Worm (Caenorhabditis elegans) whole organism, L4 larva: ENCODE measurements around the gene haf-7.
A peak's percentile ranks its signal among the peaks of the same experiment; 100 is the strongest.

Experiments used
- D1046.2 ChIP-seq: fragments of 200-800 bp; sonication (Bioruptor generic); IDR thresholded peaks from 2 replicates; pipeline ENCODE4 v1.3.6; 2022; ENCODE audit warnings: missing genetic modification characterization, missing compliant biosample characterization
- F10B5.3 ChIP-seq: sonication (generic microtip); optimal IDR thresholded peaks from 2 replicates; lab custom pipeline; 2016; ENCODE audit warnings: mild to moderate bottlenecking, missing genetic modification characterization, missing compliant biosample characterization
- F26F4.8 ChIP-seq: fragments of 200-800 bp; sonication (Bioruptor generic); conservative IDR thresholded peaks from 2 replicates; pipeline ENCODE4 v1.3.6; 2022; ENCODE audit warnings: missing genetic modification characterization, missing compliant biosample characterization
- R02D3.7 ChIP-seq: fragments of 150-350 bp; sonication (generic microtip); optimal IDR thresholded peaks from 3 replicates; lab custom pipeline; 2014; ENCODE audit warnings: missing biosample characterization, missing genetic modification characterization
- T26A8.4 ChIP-seq: fragments of 200-800 bp; sonication (Bioruptor generic); IDR thresholded peaks from 2 replicates; pipeline ENCODE4 v1.3.6; 2022; ENCODE audit warnings: missing genetic modification characterization, missing compliant biosample characterization
- Y5F2A.4 ChIP-seq: fragments of 200-800 bp; sonication (Bioruptor generic); optimal IDR thresholded peaks from 2 replicates; lab custom pipeline; 2018; ENCODE audit warnings: mild to moderate bottlenecking, missing genetic modification characterization, missing compliant biosample characterization
- ZK546.5 ChIP-seq, 2 experiments: sonication (generic microtip); optimal IDR thresholded peaks; 2 replicates each; lab custom pipeline; 2017; ENCODE audit warnings: missing biosample characterization in 2 of 2, missing genetic modification characterization in 2 of 2
- ama-1 ChIP-seq: fragments of 150-350 bp; optimal IDR thresholded peaks from 2 replicates; lab custom pipeline; 2014; ENCODE audit warnings: inconsistent platforms, mixed read lengths
- arid-1 ChIP-seq: fragments of 200-800 bp; sonication (Bioruptor generic); conservative IDR thresholded peaks from 2 replicates; pipeline ENCODE4 v1.3.6; 2022; ENCODE audit warnings: missing genetic modification reagents, missing genetic modification characterization, missing compliant biosample characterization
- ceh-32 ChIP-seq: sonication (generic microtip); optimal IDR thresholded peaks from 2 replicates; lab custom pipeline; 2016; ENCODE audit warnings: mild to moderate bottlenecking, missing genetic modification characterization, missing compliant biosample characterization; ENCODE audit not compliant: poor library complexity
- ceh-44 ChIP-seq: fragments of 200-800 bp; sonication (Bioruptor generic); IDR thresholded peaks from 2 replicates; pipeline ENCODE4 v1.3.6; 2022; ENCODE audit warnings: missing genetic modification reagents, missing genetic modification characterization, missing compliant biosample characterization
- dmd-6 ChIP-seq: fragments of 200-800 bp; sonication (Bioruptor generic); IDR thresholded peaks from 2 replicates; pipeline ENCODE4 v1.3.6; 2022; ENCODE audit warnings: missing genetic modification reagents, missing genetic modification characterization, missing compliant biosample characterization
- egl-27 ChIP-seq: sonication (generic microtip); optimal IDR thresholded peaks from 3 replicates; lab custom pipeline; 2017; ENCODE audit warnings: missing biosample characterization, missing genetic modification reagents, missing genetic modification characterization
- egl-43 ChIP-seq: fragments of 200-800 bp; sonication (Bioruptor generic); IDR thresholded peaks from 2 replicates; pipeline ENCODE4 v1.3.6; 2022; ENCODE audit warnings: missing genetic modification reagents, missing genetic modification characterization, missing compliant biosample characterization
- fkh-10 ChIP-seq: fragments of 150-350 bp; optimal IDR thresholded peaks from 2 replicates; lab custom pipeline; 2014; ENCODE audit warnings: missing biosample characterization, missing genetic modification reagents, missing genetic modification characterization
- lin-15B ChIP-seq: fragments of 150-350 bp; sonication (generic microtip); optimal IDR thresholded peaks from 3 replicates; lab custom pipeline; 2014; ENCODE audit warnings: missing biosample characterization, missing genetic modification characterization
- lin-29 ChIP-seq: fragments of 200-800 bp; sonication (Bioruptor generic); IDR thresholded peaks from 2 replicates; pipeline ENCODE4 v1.3.6; 2022; ENCODE audit warnings: missing genetic modification reagents, missing genetic modification characterization, missing compliant biosample characterization
- lin-39 ChIP-seq: fragments of 150-350 bp; optimal IDR thresholded peaks from 2 replicates; lab custom pipeline; 2014; ENCODE audit warnings: missing biosample characterization, missing genetic modification reagents, missing genetic modification characterization
- madf-9 ChIP-seq: fragments of 200-800 bp; sonication (Bioruptor generic); conservative IDR thresholded peaks from 2 replicates; pipeline ENCODE4 v1.3.6; 2022; ENCODE audit warnings: missing genetic modification reagents, missing genetic modification characterization, missing compliant biosample characterization
- mdt-29 ChIP-seq: fragments of 200-800 bp; sonication (Bioruptor generic); IDR thresholded peaks from 2 replicates; pipeline ENCODE4 v1.3.6; 2022; ENCODE audit warnings: missing genetic modification reagents, missing genetic modification characterization, missing compliant biosample characterization
- mep-1 ChIP-seq: fragments of 150-350 bp; sonication (generic microtip); optimal IDR thresholded peaks from 3 replicates; lab custom pipeline; 2014; ENCODE audit warnings: missing biosample characterization, missing genetic modification characterization
- mes-2 ChIP-seq: sonication (generic microtip); optimal IDR thresholded peaks from 2 replicates; lab custom pipeline; 2016; ENCODE audit warnings: missing genotype, mild to moderate bottlenecking, missing genetic modification characterization, missing compliant biosample characterization; ENCODE audit not compliant: poor library complexity, severe bottlenecking
- nhr-102 ChIP-seq: sonication (generic microtip); optimal IDR thresholded peaks from 2 replicates; lab custom pipeline; 2016; ENCODE audit warnings: mild to moderate bottlenecking, missing genetic modification characterization, moderate library complexity, missing compliant biosample characterization
- nhr-11 ChIP-seq: fragments of 150-350 bp; optimal IDR thresholded peaks from 2 replicates; lab custom pipeline; 2014; ENCODE audit warnings: missing biosample characterization, missing genetic modification characterization
- nhr-41 ChIP-seq: fragments of 200-800 bp; sonication (Bioruptor generic); IDR thresholded peaks from 2 replicates; pipeline ENCODE4 v1.3.6; 2022; ENCODE audit warnings: missing genetic modification reagents, missing genetic modification characterization, missing compliant biosample characterization
- pha-4 ChIP-seq, 2 experiments: fragments of 150-350 bp in 1 of 2; fragments of 200-800 bp in 1 of 2; sonication (Bioruptor generic) in 1 of 2; IDR thresholded peaks in 1 of 2; optimal IDR thresholded peaks in 1 of 2; 2 replicates each; pipeline versions ENCODE4 v1.3.6 to Lab custom; 2014 to 2022; ENCODE audit warnings: missing genetic modification characterization in 2 of 2, missing genetic modification reagents in 2 of 2, missing biosample characterization in 1 of 2, missing compliant biosample characterization in 1 of 2
- php-3 ChIP-seq: fragments of 200-800 bp; sonication (Bioruptor generic); IDR thresholded peaks from 2 replicates; pipeline ENCODE4 v1.3.6; 2022; ENCODE audit warnings: missing genetic modification reagents, missing genetic modification characterization, missing compliant biosample characterization
- pqm-1 ChIP-seq: sonication (generic microtip); optimal IDR thresholded peaks from 2 replicates; lab custom pipeline; 2017; ENCODE audit warnings: missing biosample characterization, missing genetic modification characterization
- set-16 ChIP-seq: fragments of 200-800 bp; sonication (Bioruptor generic); IDR thresholded peaks from 2 replicates; pipeline ENCODE4 v1.3.6; 2022; ENCODE audit warnings: missing genetic modification reagents, missing genetic modification characterization, missing compliant biosample characterization
- spr-1 ChIP-seq: sonication (generic microtip); optimal IDR thresholded peaks from 2 replicates; lab custom pipeline; 2016; ENCODE audit warnings: mild to moderate bottlenecking, missing genetic modification characterization, missing compliant biosample characterization
- ztf-11 ChIP-seq: fragments of 150-350 bp; optimal IDR thresholded peaks from 2 replicates; lab custom pipeline; 2014; ENCODE audit warnings: missing biosample characterization, missing genetic modification characterization

Gene haf-7

ce11 chrV:14734187-14734765 is 38.8 kb upstream of the haf-7 start, which contains the start of gene unc-61 (continued):
- TF ChIP-seq arid-1 (GFP tag; lab: Robert Waterston, UW) (no peak), Y5F2A.4 (GFP tag; lab: Kevin White, UChicago) (no peak)

ce11 chrV:14736851-14737250 is 36.2 kb upstream of the haf-7 start, which contains the start of gene Y50E8A.5:
Gene Y50E8A.5, minus strand, starts transcription at chrV:14736951.
- TF ChIP-seq spr-1 (tag; lab: Kevin White, UChicago) (no peak), egl-27 (tag; lab: Kevin White, UChicago) (no peak), nhr-11 (tag; lab: Kevin White, UChicago) (no peak), ceh-32 (tag; lab: Kevin White, UChicago) (no peak), dmd-6 (GFP tag; lab: Robert Waterston, UW) (no peak), F26F4.8 (no peak), lin-39 (tag; lab: Kevin White, UChicago) (no peak), nhr-41 (no peak), ztf-11 (no peak), D1046.2 (GFP tag; lab: Robert Waterston, UW) (no peak), mes-2 (tag; lab: Kevin White, UChicago) (no peak), T26A8.4 (no peak), ZK546.5 (tag; optimal IDR thresholded peaks at IDR 0.05; lab: Kevin White, UChicago) (no peak), egl-43 (GFP tag; lab: Robert Waterston, UW) (no peak), nhr-102 (tag; lab: Kevin White, UChicago) (no peak)
- TF ChIP-seq, all 104 proteins: peak for 0

- TF ChIP-seq set-16 (GFP tag; lab: Robert Waterston, UW): no peak
- no peak for TF ChIP-seq Y5F2A.4 (GFP tag; lab: Kevin White, UChicago)
- no peak for TF ChIP-seq madf-9
- no peak for TF ChIP-seq ama-1
- no peak for TF ChIP-seq mep-1 (tag; lab: Kevin White, UChicago)
- TF ChIP-seq spr-1 (tag; lab: Kevin White, UChicago): no peak
- TF ChIP-seq ceh-32 (tag; lab: Kevin White, UChicago): no peak
- no peak for TF ChIP-seq mdt-29 (GFP tag; lab: Robert Waterston, UW)
- TF ChIP-seq lin-29 (GFP tag; lab: Robert Waterston, UW): no peak
- no peak for TF ChIP-seq pha-4 (GFP tag; IDR thresholded peaks at IDR 0.05; lab: Robert Waterston, UW)
- no peak for TF ChIP-seq pha-4 (tag; optimal IDR thresholded peaks at IDR 0.05; lab: Kevin White, UChicago)
- TF ChIP-seq lin-15B (tag; lab: Kevin White, UChicago): no peak
- no peak for TF ChIP-seq F10B5.3
- no peak for TF ChIP-seq ceh-44 (GFP tag; lab: Robert Waterston, UW)
- no peak for TF ChIP-seq pqm-1
- no peak for TF ChIP-seq fkh-10
- TF ChIP-seq php-3 (GFP tag; lab: Robert Waterston, UW): no peak
- TF ChIP-seq, all 104 proteins: peak for 0
Observed at ce11 chrV:14741233-14741632, 31.8 kb upstream of the haf-7 start, which contains the start of gene Y50E8A.6. Gene Y50E8A.6, minus strand, starts transcription at chrV:14741333.

- peak; percentile 70 for TF ChIP-seq set-16 (GFP tag; lab: Robert Waterston, UW)
- TF ChIP-seq, all 104 proteins: peak for 1; not testable (repeated sequence) for 103
Observed at ce11 chrV:14742898-14743297, 30.2 kb upstream of the haf-7 start.

ce11 chrV:14743438-14743837 is 29.6 kb upstream of the haf-7 start:
- peak; percentile 92 for TF ChIP-seq set-16 (GFP tag; lab: Robert Waterston, UW)

- TF ChIP-seq R02D3.7 (tag; lab: Kevin White, UChicago) (no peak), set-16 (GFP tag; lab: Robert Waterston, UW) (peak; percentile 87)
Observed at ce11 chrV:14744824-14745223, 28.2 kb upstream of the haf-7 start.
